Worm (Caenorhabditis elegans): Measurements from ENCODE around the gene col-108.

ce11 chrIV:1813869-1814268 lies 45.5 kb downstream of the col-108 start:
- TF ChIP-seq nfya-1 (tag; optimal IDR thresholded peaks at IDR 0.05): no peak
- TF ChIP-seq ama-1 (optimal IDR thresholded peaks at IDR 0.05): no peak
- no peak for TF ChIP-seq che-1 (tag; optimal IDR thresholded peaks at IDR 0.05)

Data from whole organism, late embryonic.